Fruit fly (Drosophila melanogaster): ENCODE data around the gene CG42394.
A peak's percentile ranks its signal among the peaks of the same experiment; 100 is the strongest.

Gene CG42394

DNA sequence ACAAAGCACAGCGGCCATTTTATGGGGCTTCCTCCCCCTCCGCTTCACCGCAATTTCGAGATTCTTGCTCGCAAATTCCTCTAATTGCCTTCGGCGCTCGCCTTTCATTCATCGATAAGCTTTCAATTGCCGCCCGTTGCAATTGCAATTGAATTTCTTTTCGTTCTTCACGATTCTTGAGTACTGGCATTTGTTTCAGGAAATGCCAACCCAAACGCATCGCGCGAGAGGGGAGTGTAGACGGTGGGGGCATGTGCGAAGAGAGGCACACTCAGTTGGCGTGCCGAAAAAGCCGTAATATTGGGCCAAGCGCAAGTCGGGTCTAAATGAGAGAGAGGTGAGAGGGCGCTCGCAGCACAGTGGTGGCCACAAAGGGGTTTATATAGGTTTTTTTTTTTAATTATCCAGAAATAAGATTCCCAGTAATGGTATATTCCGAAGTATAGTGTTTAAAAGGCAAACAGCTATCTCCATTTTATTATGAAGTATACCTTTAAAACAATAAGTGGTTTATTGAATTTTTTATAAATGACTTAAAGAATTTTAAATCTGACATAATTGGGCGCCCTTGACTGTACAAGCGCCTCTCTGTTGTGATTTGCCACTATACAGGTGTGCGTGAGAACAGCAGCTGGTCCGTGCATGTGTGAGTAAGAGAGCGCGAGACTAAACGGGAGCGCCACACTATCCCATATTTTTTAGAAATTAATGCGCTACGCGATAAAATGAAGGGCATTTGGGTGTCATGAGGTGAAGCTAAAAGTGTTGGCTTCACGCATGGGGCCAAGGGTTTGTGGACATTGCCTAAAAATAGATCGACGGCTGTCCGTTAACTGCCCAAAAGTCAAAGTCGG is 37.1 kb downstream of the CG42394 start (continued):
- TF ChIP-seq CG8290 (GFP tag; optimal IDR thresholded peaks at IDR 0.05) (peak; percentile 42), CG8290 (tag; optimal IDR thresholded peaks at IDR 0.05) (peak in 1 of 2 experiments; percentile 80), CG7372 (GFP tag; IDR thresholded peaks at IDR 0.05) (peak; percentile 84), salm (tag; optimal IDR thresholded peaks at IDR 0.05) (peak; percentile 84), Chrac-16 (GFP tag; optimal IDR thresholded peaks at IDR 0.05) (peak; percentile 86), CG30020 (tag; optimal IDR thresholded peaks at IDR 0.05) (peak; percentile 41), CG11560 (tag; IDR thresholded peaks at IDR 0.05) (peak; percentile 75; the same call in 2 of the 3 replicates), CG10209 (GFP tag; optimal IDR thresholded peaks at IDR 0.05) (peak; percentile 91), Gug (GFP tag; IDR thresholded peaks at IDR 0.05) (peak; percentile 42; the same call in 3 of the 4 replicates), sim (GFP tag; IDR thresholded peaks at IDR 0.05) (no peak), CG5953 (GFP tag; IDR thresholded peaks at IDR 0.05) (peak; percentile 9), lilli (GFP tag; optimal IDR thresholded peaks at IDR 0.05) (peak; percentile 94), fd64A (GFP tag; optimal IDR thresholded peaks at IDR 0.05) (no peak), Tbp (GFP tag; optimal IDR thresholded peaks at IDR 0.05) (no peak), CG3995 (GFP tag; optimal IDR thresholded peaks at IDR 0.05) (peak; percentile 48), dati (GFP tag; IDR thresholded peaks at IDR 0.05) (peak; percentile 40; the same call in 1 of the 2 replicates), crc (GFP tag; optimal IDR thresholded peaks at IDR 0.05) (peak; percentile 87), gce (GFP tag; IDR thresholded peaks at IDR 0.05) (peak; percentile 56; the same call in 2 of the 3 replicates), crp (GFP tag; optimal IDR thresholded peaks at IDR 0.05) (peak in 1 of 2 experiments; percentile 66), MESR4 (GFP tag; optimal IDR thresholded peaks at IDR 0.05) (no peak), CG10147 (GFP tag; optimal IDR thresholded peaks at IDR 0.05) (peak; percentile 84), CG13123 (GFP tag; optimal IDR thresholded peaks at IDR 0.05) (peak; percentile 45), CG17186 (GFP tag; optimal IDR thresholded peaks at IDR 0.05) (no peak), CG13894 (tag; optimal IDR thresholded peaks at IDR 0.05) (peak; percentile 94), Lhr (GFP tag; optimal IDR thresholded peaks at IDR 0.05) (peak; percentile 63), fu2 (GFP tag; optimal IDR thresholded peaks at IDR 0.05) (peak; percentile 87), CG33213 (GFP tag; optimal IDR thresholded peaks at IDR 0.05) (peak; percentile 56), CG2875 (GFP tag; optimal IDR thresholded peaks at IDR 0.05) (peak; percentile 80), org-1 (GFP tag; optimal IDR thresholded peaks at IDR 0.05) (peak; percentile 87), vvl (GFP tag; IDR thresholded peaks at IDR 0.05) (peak; percentile 94), wdn (GFP tag; IDR thresholded peaks at IDR 0.05) (peak; percentile 91), gcm2 (GFP tag; optimal IDR thresholded peaks at IDR 0.05) (peak; percentile 48), Max (GFP tag; optimal IDR thresholded peaks at IDR 0.05) (peak; percentile 81), h (optimal IDR thresholded peaks at IDR 0.05) (no peak), Hr78 (GFP tag; optimal IDR thresholded peaks at IDR 0.05) (peak in 1 of 2 experiments; percentile 92), NFAT (GFP tag; IDR thresholded peaks at IDR 0.05) (peak; percentile 73), CG6254 (GFP tag; optimal IDR thresholded peaks at IDR 0.05) (peak; percentile 74), CG11695 (GFP tag; IDR thresholded peaks at IDR 0.05) (peak; percentile 85), usp (GFP tag; optimal IDR thresholded peaks at IDR 0.05) (no peak), pum (GFP tag; optimal IDR thresholded peaks at IDR 0.05) (peak; percentile 82), Rfx (GFP tag; IDR thresholded peaks at IDR 0.05) (peak; percentile 92), Vsx1 (GFP tag; optimal IDR thresholded peaks at IDR 0.05) (peak; percentile 56), Hey (tag; optimal IDR thresholded peaks at IDR 0.05) (peak; percentile 59), Ptx1 (GFP tag; IDR thresholded peaks at IDR 0.05) (peak; percentile 91), D19A (tag; optimal IDR thresholded peaks at IDR 0.05) (peak; percentile 75), sens (GFP tag) (peak; percentile 98), dpn (GFP tag; optimal IDR thresholded peaks at IDR 0.05) (peak; percentile 78 to 89), dmrt99B (tag; optimal IDR thresholded peaks at IDR 0.05) (peak; percentile 92), bigmax (GFP tag; optimal IDR thresholded peaks at IDR 0.05) (no peak), CG1233 (GFP tag; optimal IDR thresholded peaks at IDR 0.05) (peak; percentile 76)

All from whole organism, embryonic.